Worm (Caenorhabditis elegans) whole organism, mixed stage, embryonic: ENCODE data around the gene pnk-4.
A peak's percentile ranks its signal among the peaks of the same experiment; 100 is the strongest.

Experiments used
- M03D4.4 ChIP-seq: sonication (generic microtip); optimal IDR thresholded peaks from 2 replicates; lab custom pipeline; 2017; ENCODE audit warnings: mild to moderate bottlenecking, missing genetic modification characterization, missing compliant biosample characterization
- bed-3 ChIP-seq: fragments of 200-800 bp; sonication (Bioruptor generic); optimal IDR thresholded peaks from 3 replicates; lab custom pipeline; 2018; ENCODE audit warnings: mild to moderate bottlenecking, missing genetic modification characterization, moderate library complexity, missing compliant biosample characterization
- blmp-1 ChIP-seq: fragments of 150-350 bp; optimal IDR thresholded peaks from 2 replicates; lab custom pipeline; 2014; ENCODE audit warnings: missing biosample characterization, missing genetic modification characterization
- ceh-39 ChIP-seq: fragments of 150-350 bp; optimal IDR thresholded peaks from 2 replicates; lab custom pipeline; 2014; ENCODE audit warnings: missing biosample characterization, missing genetic modification characterization
- ceh-43 ChIP-seq: fragments of 200-800 bp; sonication (Bioruptor generic); optimal IDR thresholded peaks from 2 replicates; lab custom pipeline; 2018; ENCODE audit warnings: mild to moderate bottlenecking, missing genetic modification characterization, moderate library complexity, missing compliant biosample characterization
- ceh-83 ChIP-seq: fragments of 200-800 bp; sonication (Bioruptor generic); optimal IDR thresholded peaks from 2 replicates; lab custom pipeline; 2018; ENCODE audit warnings: mild to moderate bottlenecking, missing genetic modification characterization, missing compliant biosample characterization
- ces-1 ChIP-seq: fragments of 150-350 bp; optimal IDR thresholded peaks from 2 replicates; lab custom pipeline; 2014; ENCODE audit warnings: missing biosample characterization, missing genetic modification reagents, missing genetic modification characterization
- cnd-1 ChIP-seq: fragments of 200-800 bp; sonication (Bioruptor generic); optimal IDR thresholded peaks from 2 replicates; lab custom pipeline; 2018; ENCODE audit warnings: mild to moderate bottlenecking, missing genetic modification characterization, missing compliant biosample characterization
- drap-1 ChIP-seq: fragments of 200-800 bp; sonication (Bioruptor generic); optimal IDR thresholded peaks from 3 replicates; lab custom pipeline; 2018; ENCODE audit warnings: mild to moderate bottlenecking, missing genetic modification characterization, missing compliant biosample characterization
- elt-1 ChIP-seq: sonication (generic microtip); optimal IDR thresholded peaks from 2 replicates; lab custom pipeline; 2017; ENCODE audit warnings: missing genetic modification characterization, mild to moderate bottlenecking, missing compliant biosample characterization, antibody characterized with exemption, moderate library complexity, borderline replicate concordance; ENCODE audit not compliant: insufficient read depth
- elt-3 ChIP-seq: fragments of 150-350 bp; optimal IDR thresholded peaks from 2 replicates; lab custom pipeline; 2014; ENCODE audit warnings: missing biosample characterization, missing genetic modification characterization
- flh-1 ChIP-seq: fragments of 200-800 bp; sonication (Bioruptor generic); optimal IDR thresholded peaks from 2 replicates; lab custom pipeline; 2018; ENCODE audit warnings: mild to moderate bottlenecking, missing genetic modification characterization, moderate library complexity, missing compliant biosample characterization
- ham-2 ChIP-seq: fragments of 200-800 bp; sonication (Bioruptor generic); optimal IDR thresholded peaks from 2 replicates; lab custom pipeline; 2018; ENCODE audit warnings: mild to moderate bottlenecking, missing genetic modification characterization, missing compliant biosample characterization
- hlh-1 ChIP-seq: fragments of 150-350 bp; optimal IDR thresholded peaks from 2 replicates; lab custom pipeline; 2014; ENCODE audit warnings: missing biosample characterization, missing genetic modification reagents, missing genetic modification characterization
- lin-13 ChIP-seq: fragments of 150-350 bp; optimal IDR thresholded peaks from 2 replicates; lab custom pipeline; 2014; ENCODE audit warnings: missing biosample characterization, missing genetic modification characterization
- lin-32 ChIP-seq: fragments of 200-800 bp; sonication (Bioruptor generic); optimal IDR thresholded peaks from 2 replicates; lab custom pipeline; 2018; ENCODE audit warnings: mild to moderate bottlenecking, missing genetic modification characterization, missing compliant biosample characterization
- mep-1 ChIP-seq: fragments of 150-350 bp; optimal IDR thresholded peaks from 2 replicates; lab custom pipeline; 2017; ENCODE audit warnings: missing biosample characterization, missing genetic modification reagents, missing genetic modification characterization, inconsistent platforms
- mls-2 ChIP-seq: sonication (generic microtip); optimal IDR thresholded peaks from 2 replicates; lab custom pipeline; 2016; ENCODE audit warnings: mild to moderate bottlenecking, missing genetic modification characterization, moderate library complexity, missing compliant biosample characterization
- nhr-12 ChIP-seq: fragments of 150-350 bp; optimal IDR thresholded peaks from 2 replicates; lab custom pipeline; 2014; ENCODE audit warnings: missing biosample characterization, missing genetic modification characterization
- nhr-2 ChIP-seq: fragments of 150-350 bp; optimal IDR thresholded peaks from 2 replicates; lab custom pipeline; 2014; ENCODE audit warnings: missing biosample characterization, missing genetic modification characterization
- nhr-237 ChIP-seq: fragments of 150-350 bp; optimal IDR thresholded peaks from 2 replicates; lab custom pipeline; 2014; ENCODE audit warnings: missing biosample characterization, missing genetic modification characterization
- nhr-28 ChIP-seq: fragments of 150-350 bp; optimal IDR thresholded peaks from 2 replicates; lab custom pipeline; 2014; ENCODE audit warnings: missing biosample characterization, missing genetic modification characterization
- nhr-76 ChIP-seq: sonication (generic microtip); optimal IDR thresholded peaks from 2 replicates; lab custom pipeline; 2017; ENCODE audit warnings: missing biosample characterization, missing genetic modification characterization
- pha-4 ChIP-seq: fragments of 150-350 bp; optimal IDR thresholded peaks from 2 replicates; lab custom pipeline; 2018; ENCODE audit warnings: missing biosample characterization, missing genetic modification reagents, missing genetic modification characterization
- sem-2 ChIP-seq: fragments of 200-800 bp; sonication (Bioruptor generic); optimal IDR thresholded peaks from 2 replicates; lab custom pipeline; 2018; ENCODE audit warnings: mild to moderate bottlenecking, missing genetic modification characterization, missing compliant biosample characterization
- snpc-4 ChIP-seq: fragments of 150-350 bp; optimal IDR thresholded peaks from 2 replicates; lab custom pipeline; 2014; ENCODE audit warnings: missing biosample characterization, missing genetic modification characterization
- sptf-1 ChIP-seq: sonication (generic microtip); optimal IDR thresholded peaks from 2 replicates; lab custom pipeline; 2017; ENCODE audit warnings: mild to moderate bottlenecking, missing genetic modification characterization, moderate library complexity, missing compliant biosample characterization
- tbx-8 ChIP-seq: fragments of 200-800 bp; sonication (Bioruptor generic); optimal IDR thresholded peaks from 2 replicates; lab custom pipeline; 2018; ENCODE audit warnings: mild to moderate bottlenecking, missing genetic modification characterization, moderate library complexity, missing compliant biosample characterization
- unc-120 ChIP-seq: sonication (generic microtip); optimal IDR thresholded peaks from 2 replicates; lab custom pipeline; 2017; ENCODE audit warnings: missing genetic modification characterization, missing compliant biosample characterization; ENCODE audit not compliant: poor library complexity, severe bottlenecking
- unc-39 ChIP-seq: fragments of 150-350 bp; optimal IDR thresholded peaks from 2 replicates; lab custom pipeline; 2014; ENCODE audit warnings: missing biosample characterization, missing genetic modification characterization
- unc-62 ChIP-seq: fragments of 150-350 bp; optimal IDR thresholded peaks from 2 replicates; lab custom pipeline; 2014; ENCODE audit warnings: missing biosample characterization, missing genetic modification reagents, missing genetic modification characterization
- ztf-11 ChIP-seq: fragments of 150-350 bp; optimal IDR thresholded peaks from 2 replicates; lab custom pipeline; 2014; ENCODE audit warnings: missing biosample characterization, missing genetic modification characterization

The pnk-4 gene

ce11 chrX:5124288-5124687 is 36.6 kb downstream of the pnk-4 start:
- TF ChIP-seq mls-2 (peak; percentile 18), ces-1 (GFP tag; lab: Kevin White, UChicago) (peak; percentile 81), elt-1 (tag; lab: Kevin White, UChicago) (no peak)

DNA sequence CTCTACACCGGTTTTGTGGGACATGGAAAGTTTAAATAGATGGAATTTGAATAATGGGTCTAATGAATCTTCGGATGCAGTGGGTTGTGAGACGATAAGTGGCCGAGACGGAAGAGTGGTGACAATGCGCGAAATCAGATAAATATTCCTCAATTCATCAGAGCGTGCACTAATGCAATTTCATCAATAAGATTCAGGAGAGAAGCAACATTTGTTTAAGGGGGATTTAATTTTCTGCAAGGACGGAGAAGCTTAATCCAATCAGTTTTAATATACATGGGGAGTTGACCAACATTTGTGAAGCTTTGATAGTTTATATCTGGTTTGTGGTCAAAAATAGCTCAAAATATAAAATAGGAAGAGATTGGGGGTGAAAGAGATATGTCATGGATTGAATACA is 41.8 kb downstream of the pnk-4 start:
- TF ChIP-seq nhr-76 (tag; lab: Kevin White, UChicago): no peak
- no peak for TF ChIP-seq lin-32 (GFP tag; lab: Kevin White, UChicago)
- TF ChIP-seq unc-62 (GFP tag; lab: Kevin White, UChicago): peak; percentile 33
- no peak for TF ChIP-seq M03D4.4
- TF ChIP-seq pha-4 (tag; lab: Kevin White, UChicago): no peak
- TF ChIP-seq mep-1 (tag; lab: Kevin White, UChicago): no peak
- TF ChIP-seq elt-3 (tag; lab: Kevin White, UChicago): no peak
- no peak for TF ChIP-seq unc-120
- TF ChIP-seq blmp-1 (tag; lab: Kevin White, UChicago): no peak
- no peak for TF ChIP-seq mls-2
- no peak for TF ChIP-seq lin-13 (tag; lab: Kevin White, UChicago)
- TF ChIP-seq ceh-83 (GFP tag; lab: Kevin White, UChicago): no peak
- no peak for TF ChIP-seq drap-1 (GFP tag; lab: Kevin White, UChicago)
- TF ChIP-seq ham-2: no peak
- TF ChIP-seq ces-1 (GFP tag; lab: Kevin White, UChicago): peak; percentile 100
- TF ChIP-seq ceh-43: no peak
- TF ChIP-seq unc-39 (tag; lab: Kevin White, UChicago): no peak

ce11 chrX:5131760-5132159 is 44.1 kb downstream of the pnk-4 start:
- TF ChIP-seq lin-13 (tag; lab: Kevin White, UChicago) (no peak), ces-1 (GFP tag; lab: Kevin White, UChicago) (peak; percentile 91), nhr-12 (tag; lab: Kevin White, UChicago) (no peak), ceh-39 (tag; lab: Kevin White, UChicago) (no peak)

DNA sequence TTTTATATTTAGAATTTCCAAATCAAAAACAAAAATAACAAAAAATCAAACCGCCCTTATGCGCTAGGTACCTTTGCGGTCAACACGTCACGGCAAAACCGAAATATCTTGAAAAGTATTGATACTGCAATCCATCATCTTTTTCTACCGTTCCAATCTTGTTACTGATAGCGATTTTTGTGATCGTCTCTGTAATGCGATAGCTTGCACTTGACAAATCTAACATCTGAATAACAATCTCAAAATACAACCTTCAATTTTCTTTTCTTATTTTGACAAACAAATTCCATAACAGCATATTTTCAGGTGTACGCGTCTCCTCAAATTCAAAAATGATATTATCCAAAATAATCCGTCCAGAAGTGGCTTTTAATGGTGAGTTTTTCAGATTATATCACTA is 46.3 kb downstream of the pnk-4 start, which contains the start of gene tbc-7:
Gene tbc-7, plus strand, starts transcription at position 301 of the 400 bp plus-strand sequence.
- TF ChIP-seq drap-1 (GFP tag; lab: Kevin White, UChicago) (no peak), nhr-2 (no peak), unc-120 (no peak), tbx-8 (GFP tag; lab: Kevin White, UChicago) (no peak), bed-3 (GFP tag; lab: Kevin White, UChicago) (no peak), unc-62 (GFP tag; lab: Kevin White, UChicago) (no peak), mep-1 (tag; lab: Kevin White, UChicago) (no peak), mls-2 (no peak), cnd-1 (tag; lab: Kevin White, UChicago) (no peak), snpc-4 (tag; lab: Kevin White, UChicago) (no peak), sptf-1 (tag; lab: Kevin White, UChicago) (no peak), ces-1 (GFP tag; lab: Kevin White, UChicago) (no peak), nhr-12 (tag; lab: Kevin White, UChicago) (no peak), pha-4 (tag; lab: Kevin White, UChicago) (no peak), sem-2 (GFP tag; lab: Kevin White, UChicago) (no peak), nhr-237 (no peak), nhr-28 (tag; lab: Kevin White, UChicago) (no peak), unc-39 (tag; lab: Kevin White, UChicago) (no peak), hlh-1 (tag; lab: Kevin White, UChicago) (no peak), ceh-83 (GFP tag; lab: Kevin White, UChicago) (no peak)

DNA sequence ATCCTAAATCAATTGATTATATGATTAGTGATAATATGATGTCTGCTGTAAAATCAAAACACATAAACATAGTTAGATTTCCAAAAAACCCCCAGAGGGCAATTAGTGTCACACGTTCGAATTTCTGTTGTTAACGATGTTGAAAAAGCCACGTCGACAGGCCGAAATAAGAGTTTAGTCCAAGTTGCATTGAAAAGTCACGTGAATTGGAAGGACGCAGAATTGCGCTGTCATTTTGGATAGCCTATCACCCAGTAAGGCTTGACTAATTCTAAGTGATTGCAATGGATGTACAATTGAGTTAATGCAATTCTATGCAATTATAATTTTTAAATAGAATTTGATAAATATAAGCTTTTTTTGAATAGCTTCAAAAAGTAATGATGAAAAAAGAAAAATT is 47.9 kb downstream of the pnk-4 start:
- no peak for TF ChIP-seq unc-120
- no peak for TF ChIP-seq hlh-1 (tag; lab: Kevin White, UChicago)
- no peak for TF ChIP-seq snpc-4 (tag; lab: Kevin White, UChicago)
- TF ChIP-seq ceh-83 (GFP tag; lab: Kevin White, UChicago): no peak
- TF ChIP-seq unc-62 (GFP tag; lab: Kevin White, UChicago): no peak
- TF ChIP-seq elt-3 (tag; lab: Kevin White, UChicago): no peak
- TF ChIP-seq nhr-237: no peak
- TF ChIP-seq ztf-11 (tag; lab: Kevin White, UChicago): no peak
- no peak for TF ChIP-seq M03D4.4
- TF ChIP-seq nhr-28 (tag; lab: Kevin White, UChicago): no peak
- TF ChIP-seq flh-1: no peak
- TF ChIP-seq lin-13 (tag; lab: Kevin White, UChicago): no peak
- TF ChIP-seq elt-1 (tag; lab: Kevin White, UChicago): no peak
- TF ChIP-seq nhr-76 (tag; lab: Kevin White, UChicago): no peak
- no peak for TF ChIP-seq unc-39 (tag; lab: Kevin White, UChicago)
